Worm (Caenorhabditis elegans): ENCODE data around the gene srab-22.

- TF ChIP-seq ama-1 (optimal IDR thresholded peaks at IDR 0.05) (no peak), hlh-6 (tag; optimal IDR thresholded peaks at IDR 0.05) (no peak), ets-4 (tag; optimal IDR thresholded peaks at IDR 0.05) (no peak), pqm-1 (tag; optimal IDR thresholded peaks at IDR 0.05) (no peak), npax-4 (tag; optimal IDR thresholded peaks at IDR 0.05) (no peak), pha-4 (tag; optimal IDR thresholded peaks at IDR 0.05) (no peak), fax-1 (tag; optimal IDR thresholded peaks at IDR 0.05) (no peak), unc-55 (GFP tag; optimal IDR thresholded peaks at IDR 0.05) (no peak), elt-2 (tag; optimal IDR thresholded peaks at IDR 0.05) (no peak), che-1 (tag; optimal IDR thresholded peaks at IDR 0.05) (no peak), ceh-24 (tag; optimal IDR thresholded peaks at IDR 0.05) (no peak), nhr-11 (tag; optimal IDR thresholded peaks at IDR 0.05) (no peak), dve-1 (tag; optimal IDR thresholded peaks at IDR 0.05) (no peak)
Measured at ce11 chrV:3468436-3468835, 42.3 kb downstream of the srab-22 start, which contains the start of gene gst-33.

Data from whole organism, late embryonic.